Fruit fly (Drosophila melanogaster) whole organism, adult: ENCODE data around the gene DIP2.

Experiments used
- CG11617 ChIP-seq: fragments of 200-800 bp; sonication (Bioruptor generic); optimal IDR thresholded peaks from 2 replicates; lab custom pipeline; 2017; ENCODE audit warnings: mild to moderate bottlenecking, missing biosample characterization, missing genetic modification reagents, missing genetic modification characterization
- CG12768 ChIP-seq: fragments of 200-800 bp; sonication (Bioruptor generic); optimal IDR thresholded peaks from 2 replicates; lab custom pipeline; 2017; ENCODE audit warnings: missing biosample characterization, missing genetic modification characterization, mild to moderate bottlenecking, moderate library complexity, missing genetic modification reagents
- CG14711 ChIP-seq: fragments of 200-800 bp; sonication (Bioruptor generic); optimal IDR thresholded peaks from 2 replicates; lab custom pipeline; 2018; ENCODE audit warnings: missing biosample characterization, mild to moderate bottlenecking, missing genetic modification characterization, moderate library complexity
- CG1620 ChIP-seq: fragments of 200-800 bp; sonication (Bioruptor generic); optimal IDR thresholded peaks from 2 replicates; lab custom pipeline; 2016; ENCODE audit warnings: missing biosample characterization, missing genetic modification characterization
- CG33017 ChIP-seq: fragments of 200-800 bp; sonication (Bioruptor generic); optimal IDR thresholded peaks from 2 replicates; lab custom pipeline; 2018; ENCODE audit warnings: missing biosample characterization, mild to moderate bottlenecking, missing genetic modification characterization, moderate library complexity
- CG5204 ChIP-seq: fragments of 200-800 bp; sonication (Bioruptor generic); optimal IDR thresholded peaks from 2 replicates; lab custom pipeline; 2016; ENCODE audit warnings: missing biosample characterization, missing genetic modification characterization
- CG7045 ChIP-seq: fragments of 200-800 bp; sonication (Bioruptor generic); optimal IDR thresholded peaks from 2 replicates; lab custom pipeline; 2017; ENCODE audit warnings: missing biosample characterization, mild to moderate bottlenecking, missing genetic modification characterization
- CG7101 ChIP-seq: fragments of 200-800 bp; sonication (Bioruptor generic); optimal IDR thresholded peaks from 2 replicates; lab custom pipeline; 2018; ENCODE audit warnings: missing biosample characterization, mild to moderate bottlenecking, missing genetic modification characterization, moderate library complexity
- Clk ChIP-seq: fragments of 200-800 bp; sonication (Bioruptor generic); optimal IDR thresholded peaks from 2 replicates; lab custom pipeline; 2017; ENCODE audit warnings: missing biosample characterization, missing genetic modification characterization
- Crg-1 ChIP-seq: fragments of 200-800 bp; sonication (Bioruptor generic); optimal IDR thresholded peaks from 2 replicates; lab custom pipeline; 2016; ENCODE audit warnings: missing biosample characterization, missing genetic modification characterization
- Hr96 ChIP-seq: fragments of 200-800 bp; sonication (Bioruptor generic); optimal IDR thresholded peaks from 2 replicates; lab custom pipeline; 2016; ENCODE audit warnings: missing biosample characterization, missing genetic modification characterization
- Mnt ChIP-seq: fragments of 200-800 bp; sonication (Bioruptor generic); optimal IDR thresholded peaks from 2 replicates; lab custom pipeline; 2016; ENCODE audit warnings: missing biosample characterization, mild to moderate bottlenecking, missing genetic modification characterization
- bab1 ChIP-seq: fragments of 200-800 bp; sonication (Bioruptor generic); optimal IDR thresholded peaks from 3 replicates; lab custom pipeline; 2019; ENCODE audit warnings: missing biosample characterization, mild to moderate bottlenecking, missing genetic modification characterization, moderate library complexity
- cic ChIP-seq: fragments of 200-800 bp; sonication (Bioruptor generic); optimal IDR thresholded peaks from 2 replicates; lab custom pipeline; 2017; ENCODE audit warnings: missing biosample characterization, mild to moderate bottlenecking, missing genetic modification characterization, moderate library complexity
- cnc ChIP-seq, 2 experiments: fragments of >200 bp; optimal IDR thresholded peaks; 2 replicates each; lab custom pipeline; 2017
- kay ChIP-seq: fragments of 200-800 bp; sonication (Bioruptor generic); peaks from one replicate; lab custom pipeline; 2016; ENCODE audit warnings: missing biosample characterization, missing genetic modification characterization, borderline replicate concordance
- ovo ChIP-seq: fragments of 200-800 bp; sonication (Bioruptor generic); optimal IDR thresholded peaks from 2 replicates; lab custom pipeline; 2016; ENCODE audit warnings: missing biosample characterization, missing genetic modification characterization
- pad ChIP-seq: fragments of 200-800 bp; sonication (Bioruptor generic); optimal IDR thresholded peaks from 3 replicates; lab custom pipeline; 2017; ENCODE audit warnings: missing biosample characterization, missing genetic modification characterization, mild to moderate bottlenecking, moderate library complexity, missing genetic modification reagents
- tj ChIP-seq: fragments of 200-800 bp; sonication (Bioruptor generic); optimal IDR thresholded peaks from 3 replicates; lab custom pipeline; 2017; ENCODE audit warnings: missing biosample characterization, mild to moderate bottlenecking, missing genetic modification characterization, moderate library complexity
- toe ChIP-seq: fragments of 200-800 bp; sonication (Bioruptor generic); optimal IDR thresholded peaks from 2 replicates; lab custom pipeline; 2016; ENCODE audit warnings: missing biosample characterization, missing genetic modification characterization

Gene DIP2

dm6 chr3L:257618-258475 is at the start of gene DIP2, which contains the start of gene wac:
DIP2 (minus strand) TSS chr3L:257954.
wac (plus strand) TSS chr3L:258176.
- TF ChIP-seq CG7101 (tag; lab: Kevin White, UChicago), result peak; percentile 64
- peak; percentile 63 for TF ChIP-seq bab1 (GFP tag; lab: Kevin White, UChicago)
- peak; percentile 69 for TF ChIP-seq CG11617 (GFP tag; lab: Kevin White, UChicago)
- peak; percentile 41 for TF ChIP-seq CG33017 (tag; lab: Kevin White, UChicago)
- no peak for TF ChIP-seq Hr96 (GFP tag; lab: Kevin White, UChicago)
- no peak for TF ChIP-seq Clk (GFP tag; lab: Kevin White, UChicago)
- TF ChIP-seq CG12768, result peak; percentile 46
- TF ChIP-seq pad (GFP tag; lab: Kevin White, UChicago), result peak; percentile 48
- peak; percentile 54 for TF ChIP-seq tj (GFP tag; lab: Kevin White, UChicago)
- no peak for TF ChIP-seq CG5204
- peak; percentile 54 for TF ChIP-seq Mnt (GFP tag; lab: Kevin White, UChicago)
- TF ChIP-seq Crg-1 (GFP tag; lab: Kevin White, UChicago), result peak; percentile 59
- TF ChIP-seq cic (GFP tag; lab: Kevin White, UChicago), result no peak
- peak; percentile 68 for TF ChIP-seq CG1620
- no peak for TF ChIP-seq cnc (optimal IDR thresholded peaks at IDR 0.05; lab: Kevin White, UChicago)
- TF ChIP-seq CG7045 (GFP tag; lab: Kevin White, UChicago), result peak; percentile 10
- TF ChIP-seq toe (GFP tag; lab: Kevin White, UChicago), result no peak
- peak; percentile 71 for TF ChIP-seq CG14711 (tag; lab: Kevin White, UChicago)
- TF ChIP-seq ovo, result peak; percentile 43
- no peak for TF ChIP-seq kay

DNA sequence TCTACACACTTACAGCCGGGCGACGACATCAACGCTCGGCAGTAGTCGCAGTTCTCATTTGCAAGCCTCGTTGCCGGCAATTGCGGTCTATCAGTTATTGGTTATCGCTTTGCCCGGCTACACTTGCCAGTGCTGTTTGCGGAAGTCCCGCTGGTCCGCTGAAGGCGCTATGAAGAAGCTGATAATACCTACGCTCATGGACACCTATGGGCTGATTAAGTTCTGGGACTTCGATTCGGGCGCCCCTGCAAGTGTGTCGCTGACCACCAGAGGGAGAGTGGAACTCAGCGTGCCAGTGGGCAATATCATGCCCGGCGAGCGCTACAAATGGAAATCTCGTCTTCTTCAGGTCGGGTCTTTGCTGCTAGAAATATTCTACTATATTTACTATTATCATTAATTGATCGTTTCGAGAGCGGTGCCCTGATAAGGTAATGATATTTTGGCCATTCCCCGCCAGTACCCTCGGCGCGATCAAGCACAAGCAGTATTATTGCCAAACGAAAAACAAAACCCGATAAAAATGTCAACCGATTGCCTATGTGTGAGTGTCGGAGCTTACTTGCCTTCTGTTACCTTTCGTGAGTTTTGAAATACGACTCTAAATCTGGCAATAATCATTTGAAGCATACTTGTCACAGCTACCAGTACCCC is 42.3 kb upstream of the DIP2 start:
- TF ChIP-seq CG11617 (GFP tag; lab: Kevin White, UChicago) (no peak), cic (GFP tag; lab: Kevin White, UChicago) (peak; percentile 38)

DNA sequence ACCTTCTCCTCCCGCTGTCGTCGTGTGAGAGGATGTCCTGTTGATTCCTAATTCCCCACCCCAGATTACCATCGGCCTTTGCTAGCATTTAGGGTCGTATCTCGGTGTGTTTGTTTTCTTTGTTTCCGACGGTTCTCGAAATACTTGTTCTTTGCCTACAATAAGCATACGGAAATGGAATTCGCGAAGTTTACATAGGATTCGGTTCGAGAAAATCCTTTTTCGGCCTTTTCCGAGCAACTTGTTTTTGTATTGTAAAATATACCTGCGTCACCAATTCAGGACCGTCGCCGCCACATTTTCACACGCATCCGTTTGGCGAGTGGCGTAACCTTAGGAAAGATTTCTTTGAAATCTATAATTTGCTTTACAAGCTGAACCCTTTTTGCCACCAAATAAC is 40.7 kb upstream of the DIP2 start:
- TF ChIP-seq cic (GFP tag; lab: Kevin White, UChicago) (no peak), bab1 (GFP tag; lab: Kevin White, UChicago) (no peak), CG11617 (GFP tag; lab: Kevin White, UChicago) (no peak), Crg-1 (GFP tag; lab: Kevin White, UChicago) (no peak), toe (GFP tag; lab: Kevin White, UChicago) (no peak), Mnt (GFP tag; lab: Kevin White, UChicago) (no peak), CG12768 (no peak), CG33017 (tag; lab: Kevin White, UChicago) (no peak), ovo (no peak), CG7101 (tag; lab: Kevin White, UChicago) (no peak), CG5204 (no peak), Hr96 (GFP tag; lab: Kevin White, UChicago) (no peak), CG1620 (no peak), Clk (GFP tag; lab: Kevin White, UChicago) (no peak), kay (no peak), CG7045 (GFP tag; lab: Kevin White, UChicago) (no peak), tj (GFP tag; lab: Kevin White, UChicago) (no peak), pad (GFP tag; lab: Kevin White, UChicago) (no peak), cnc (optimal IDR thresholded peaks at IDR 0.05; lab: Kevin White, UChicago) (no peak), CG14711 (tag; lab: Kevin White, UChicago) (no peak)

dm6 chr3L:297240-297639 is 39.5 kb upstream of the DIP2 start:
- TF ChIP-seq kay, result peak; percentile 24
- no peak for TF ChIP-seq toe (GFP tag; lab: Kevin White, UChicago)
- no peak for TF ChIP-seq CG7045 (GFP tag; lab: Kevin White, UChicago)
- TF ChIP-seq tj (GFP tag; lab: Kevin White, UChicago), result no peak

DNA sequence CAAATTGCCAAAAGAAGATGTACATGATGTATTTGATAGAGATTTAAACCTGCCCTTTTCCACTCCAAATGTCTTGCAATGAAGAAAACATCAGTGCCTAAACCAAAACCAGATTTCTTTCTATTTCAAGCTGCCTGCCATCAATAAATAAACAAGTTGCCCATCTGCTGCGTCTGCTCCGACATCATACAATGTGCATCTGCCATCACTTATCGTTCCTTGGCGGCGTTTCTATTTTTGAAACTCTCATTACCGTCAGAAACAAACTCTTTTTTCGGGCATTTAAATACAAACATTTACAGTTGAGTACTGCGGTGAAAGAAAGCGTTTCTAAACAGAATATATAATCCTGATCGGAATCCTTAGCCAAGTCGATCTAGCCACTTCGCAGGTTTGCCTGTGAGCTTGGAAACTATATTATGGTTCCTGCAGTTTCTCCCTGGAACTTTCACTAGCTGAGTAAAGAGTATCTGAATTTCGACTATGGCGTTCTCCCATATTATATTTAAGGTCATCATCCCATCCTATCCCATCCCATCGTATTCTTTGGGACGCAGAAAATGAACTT is 37.2 kb upstream of the DIP2 start:
- no peak for TF ChIP-seq toe (GFP tag; lab: Kevin White, UChicago)

DNA sequence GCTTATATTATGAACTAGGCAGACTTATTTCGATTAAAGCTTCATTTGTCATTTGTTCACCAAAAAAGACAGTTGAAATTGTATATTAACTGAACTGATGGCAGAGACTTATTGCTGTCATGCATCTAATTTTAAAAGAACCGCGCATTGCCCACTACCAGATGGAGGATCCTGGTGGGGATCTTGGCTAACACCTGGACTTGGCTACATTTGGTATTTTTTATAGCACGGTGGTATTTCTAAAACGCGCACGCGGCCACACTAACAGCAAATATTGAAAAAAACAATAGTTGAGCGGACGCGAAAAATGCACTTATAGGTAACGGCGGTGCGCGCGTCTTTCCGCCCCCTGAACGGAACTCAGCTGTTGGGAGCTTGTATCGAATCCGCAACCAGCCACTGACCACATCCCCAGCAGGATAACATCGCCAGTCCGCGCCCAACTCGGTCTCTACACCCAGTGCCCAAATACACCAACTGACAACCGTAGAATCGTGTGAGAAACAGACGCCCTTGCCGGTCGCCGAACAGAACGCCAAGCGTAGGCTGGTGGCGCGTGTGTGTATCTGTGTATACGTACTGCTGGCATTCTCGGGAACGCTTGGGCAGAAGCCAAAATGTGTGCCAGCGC is 34.5 kb upstream of the DIP2 start:
- TF ChIP-seq toe (GFP tag; lab: Kevin White, UChicago), result no peak
- peak; percentile 39 for TF ChIP-seq bab1 (GFP tag; lab: Kevin White, UChicago)
- TF ChIP-seq CG1620, result peak; percentile 14
- TF ChIP-seq ovo, result no peak
- TF ChIP-seq Mnt (GFP tag; lab: Kevin White, UChicago), result peak; percentile 33
- TF ChIP-seq CG14711 (tag; lab: Kevin White, UChicago), result no peak
- TF ChIP-seq CG12768, result peak; percentile 25
- TF ChIP-seq pad (GFP tag; lab: Kevin White, UChicago), result peak; percentile 44
- TF ChIP-seq CG7045 (GFP tag; lab: Kevin White, UChicago), result no peak
- no peak for TF ChIP-seq CG5204
- TF ChIP-seq cnc (optimal IDR thresholded peaks at IDR 0.05; lab: Kevin White, UChicago), result no peak
- TF ChIP-seq CG33017 (tag; lab: Kevin White, UChicago), result no peak
- TF ChIP-seq CG7101 (tag; lab: Kevin White, UChicago), result peak; percentile 8
- no peak for TF ChIP-seq Crg-1 (GFP tag; lab: Kevin White, UChicago)
- TF ChIP-seq Clk (GFP tag; lab: Kevin White, UChicago), result no peak
- TF ChIP-seq kay, result no peak
- no peak for TF ChIP-seq Hr96 (GFP tag; lab: Kevin White, UChicago)
- TF ChIP-seq tj (GFP tag; lab: Kevin White, UChicago), result no peak
- TF ChIP-seq cic (GFP tag; lab: Kevin White, UChicago), result peak; percentile 8
- peak; percentile 28 for TF ChIP-seq CG11617 (GFP tag; lab: Kevin White, UChicago)
